Worm (Caenorhabditis elegans) whole organism, young adult: ENCODE measurements around the gene F54B3.1.

Experiments used
- B0336.3 ChIP-seq: fragments of 200-800 bp; sonication (Bioruptor generic); IDR thresholded peaks from 2 replicates; pipeline ENCODE4 v1.3.6; 2022; ENCODE audit warnings: missing genetic modification characterization, missing compliant biosample characterization
- D2030.7 ChIP-seq: fragments of 200-800 bp; sonication (Bioruptor generic); IDR thresholded peaks from 2 replicates; pipeline ENCODE4 v1.3.6; 2022; ENCODE audit warnings: missing genetic modification reagents, missing genetic modification characterization, missing compliant biosample characterization
- F22D6.2 ChIP-seq: sonication (generic microtip); optimal IDR thresholded peaks from 2 replicates; lab custom pipeline; 2016; ENCODE audit warnings: mild to moderate bottlenecking, missing genetic modification characterization, missing compliant biosample characterization
- F39B2.1 ChIP-seq: fragments of 200-800 bp; sonication (Bioruptor generic); IDR thresholded peaks from 2 replicates; pipeline ENCODE4 v1.3.6; 2022; ENCODE audit warnings: missing genetic modification reagents, missing genetic modification characterization, missing compliant biosample characterization
- F52B5.7 ChIP-seq: sonication (generic microtip); optimal IDR thresholded peaks from 2 replicates; lab custom pipeline; 2016; ENCODE audit warnings: mild to moderate bottlenecking, missing genetic modification characterization, missing compliant biosample characterization
- Y53F4B.3 ChIP-seq: fragments of 200-800 bp; sonication (Bioruptor generic); IDR thresholded peaks from 2 replicates; pipeline ENCODE4 v1.3.6; 2022; ENCODE audit warnings: missing genetic modification reagents, missing genetic modification characterization, missing compliant biosample characterization
- Y53G8AR.9 ChIP-seq: fragments of 200-800 bp; sonication (Bioruptor generic); conservative IDR thresholded peaks from 2 replicates; pipeline ENCODE4 v1.3.6; 2022; ENCODE audit warnings: missing genetic modification reagents, missing genetic modification characterization, missing compliant biosample characterization
- aptf-2 ChIP-seq: fragments of 200-800 bp; sonication (Bioruptor generic); conservative IDR thresholded peaks from 2 replicates; pipeline ENCODE4 v1.3.6; 2022; ENCODE audit warnings: missing genetic modification reagents, missing genetic modification characterization, missing compliant biosample characterization
- athp-1 ChIP-seq: sonication (generic microtip); optimal IDR thresholded peaks from 2 replicates; lab custom pipeline; 2017; ENCODE audit warnings: mild to moderate bottlenecking, missing genetic modification characterization, missing compliant biosample characterization
- attf-6 ChIP-seq: fragments of 200-800 bp; sonication (Bioruptor generic); IDR thresholded peaks from 2 replicates; pipeline ENCODE4 v1.3.6; 2022; ENCODE audit warnings: missing genetic modification reagents, missing genetic modification characterization, missing compliant biosample characterization
- bed-2 ChIP-seq: fragments of 200-800 bp; sonication (Bioruptor generic); IDR thresholded peaks from 2 replicates; pipeline ENCODE4 v1.3.6; 2022; ENCODE audit warnings: missing genetic modification reagents, missing genetic modification characterization, missing compliant biosample characterization
- ceh-79 ChIP-seq: sonication (generic microtip); optimal IDR thresholded peaks from 2 replicates; lab custom pipeline; 2017; ENCODE audit warnings: mild to moderate bottlenecking, missing genetic modification characterization, missing compliant biosample characterization
- ceh-91 ChIP-seq: fragments of 200-800 bp; sonication (Bioruptor generic); IDR thresholded peaks from 2 replicates; pipeline ENCODE4 v1.3.6; 2022; ENCODE audit warnings: missing genetic modification reagents, missing genetic modification characterization, missing compliant biosample characterization
- dpff-1 ChIP-seq: sonication (generic microtip); optimal IDR thresholded peaks from 2 replicates; lab custom pipeline; 2017; ENCODE audit warnings: mild to moderate bottlenecking, missing genetic modification characterization, missing compliant biosample characterization
- egl-44 ChIP-seq: fragments of 200-800 bp; sonication (Bioruptor generic); IDR thresholded peaks from 2 replicates; pipeline ENCODE4 v1.3.6; 2022; ENCODE audit warnings: missing genetic modification reagents, missing genetic modification characterization, missing compliant biosample characterization
- egrh-3 ChIP-seq: fragments of 200-800 bp; sonication (Bioruptor generic); IDR thresholded peaks from 2 replicates; pipeline ENCODE4 v1.3.6; 2022; ENCODE audit warnings: missing genetic modification reagents, missing genetic modification characterization, missing compliant biosample characterization
- fkh-3 ChIP-seq: sonication (generic microtip); optimal IDR thresholded peaks from 2 replicates; lab custom pipeline; 2016; ENCODE audit warnings: mild to moderate bottlenecking, missing genetic modification characterization, missing compliant biosample characterization
- him-1 ChIP-seq: sonication (generic microtip); optimal IDR thresholded peaks from 2 replicates; lab custom pipeline; 2016; ENCODE audit warnings: missing genotype, missing genetic modification reagents, missing genetic modification characterization, missing compliant biosample characterization
- hmg-20 ChIP-seq: fragments of 200-800 bp; sonication (Bioruptor generic); IDR thresholded peaks from 2 replicates; pipeline ENCODE4 v1.3.6; 2022; ENCODE audit warnings: missing genetic modification reagents, missing genetic modification characterization, missing compliant biosample characterization
- let-526 ChIP-seq: fragments of 200-800 bp; sonication (Bioruptor generic); IDR thresholded peaks from 2 replicates; pipeline ENCODE4 v1.3.6; 2022; ENCODE audit warnings: missing genetic modification reagents, missing genetic modification characterization, missing compliant biosample characterization
- let-607 ChIP-seq, 2 experiments: fragments of 200-800 bp in 1 of 2; sonication (Bioruptor generic) in 1 of 2; sonication (generic microtip) in 1 of 2; optimal IDR thresholded peaks; 2 replicates each; lab custom pipeline; 2016 to 2018; ENCODE audit warnings: mild to moderate bottlenecking in 2 of 2, missing compliant biosample characterization in 2 of 2, missing genetic modification characterization in 2 of 2, moderate library complexity in 2 of 2, missing genotype in 1 of 2
- lin-26 ChIP-seq: fragments of 200-800 bp; sonication (Bioruptor generic); IDR thresholded peaks from 2 replicates; pipeline ENCODE4 v1.3.6; 2022; ENCODE audit warnings: missing genetic modification reagents, missing genetic modification characterization, missing compliant biosample characterization
- lir-1 ChIP-seq: fragments of 200-800 bp; sonication (Bioruptor generic); conservative IDR thresholded peaks from 2 replicates; pipeline ENCODE4 v1.3.6; 2022; ENCODE audit warnings: missing genetic modification reagents, missing genetic modification characterization, missing compliant biosample characterization
- lsl-1 ChIP-seq: fragments of 200-800 bp; sonication (Bioruptor generic); optimal IDR thresholded peaks from 2 replicates; lab custom pipeline; 2018; ENCODE audit warnings: mild to moderate bottlenecking, missing genetic modification characterization, moderate library complexity, missing compliant biosample characterization
- lsy-27 ChIP-seq: sonication (generic microtip); optimal IDR thresholded peaks from 2 replicates; lab custom pipeline; 2017; ENCODE audit warnings: missing genetic modification characterization, mild to moderate bottlenecking, missing compliant biosample characterization, antibody characterized with exemption, missing genotype, borderline replicate concordance; ENCODE audit not compliant: insufficient read depth
- madf-6 ChIP-seq: fragments of 200-800 bp; sonication (Bioruptor generic); IDR thresholded peaks from 2 replicates; pipeline ENCODE4 v1.3.6; 2022; ENCODE audit warnings: missing genetic modification reagents, missing genetic modification characterization, missing compliant biosample characterization
- mcd-1 ChIP-seq: fragments of 200-800 bp; sonication (Bioruptor generic); IDR thresholded peaks from 2 replicates; pipeline ENCODE4 v1.3.6; 2022; ENCODE audit warnings: missing genetic modification reagents, missing genetic modification characterization, missing compliant biosample characterization
- mel-28 ChIP-seq: sonication (generic microtip); optimal IDR thresholded peaks from 2 replicates; lab custom pipeline; 2016; ENCODE audit warnings: borderline replicate concordance, mild to moderate bottlenecking, missing genetic modification characterization, missing compliant biosample characterization
- nfya-2 ChIP-seq: fragments of 200-800 bp; sonication (Bioruptor generic); IDR thresholded peaks from 2 replicates; pipeline ENCODE4 v1.3.6; 2022; ENCODE audit warnings: missing genetic modification reagents, missing genetic modification characterization, missing compliant biosample characterization
- nhr-27 ChIP-seq: fragments of 200-800 bp; sonication (Bioruptor generic); optimal IDR thresholded peaks from 2 replicates; lab custom pipeline; 2018; ENCODE audit warnings: mild to moderate bottlenecking, missing genetic modification characterization, moderate library complexity, missing compliant biosample characterization
- pha-4 ChIP-seq: fragments of 150-350 bp; sonication (generic microtip); optimal IDR thresholded peaks from 2 replicates; lab custom pipeline; 2014; ENCODE audit warnings: missing biosample characterization, missing genetic modification reagents, missing genetic modification characterization
- rec-8 ChIP-seq, 2 experiments: sonication (generic microtip); optimal IDR thresholded peaks; 2 replicates each; lab custom pipeline; 2016; ENCODE audit warnings: mild to moderate bottlenecking in 2 of 2, missing genetic modification characterization in 2 of 2, missing genetic modification reagents in 2 of 2, missing genotype in 2 of 2, missing biosample characterization in 1 of 2, missing compliant biosample characterization in 1 of 2, moderate library complexity in 1 of 2
- rpc-1 ChIP-seq, 2 experiments: fragments of 150-350 bp in 1 of 2; sonication (generic microtip) in 1 of 2; optimal IDR thresholded peaks; 2 replicates each; lab custom pipeline; 2014 to 2018; ENCODE audit warnings: missing biosample characterization in 1 of 2, missing genetic modification characterization in 1 of 2, missing genetic modification reagents in 1 of 2, missing genotype in 1 of 2
- snpc-4 ChIP-seq, 5 experiments: fragments of 150-350 bp in 1 of 5; sonication (generic microtip) in 4 of 5; optimal IDR thresholded peaks; 2 replicates each; lab custom pipeline; 2014 to 2018; ENCODE audit warnings: missing genetic modification characterization in 5 of 5, missing biosample characterization in 3 of 5, antibody characterized with exemption in 2 of 5, mild to moderate bottlenecking in 2 of 5, missing compliant biosample characterization in 2 of 5, missing genotype in 2 of 5, moderate library complexity in 2 of 5, missing genetic modification reagents in 1 of 5
- tlf-1 ChIP-seq: fragments of 200-800 bp; sonication (Bioruptor generic); optimal IDR thresholded peaks from 2 replicates; lab custom pipeline; 2018; ENCODE audit warnings: mild to moderate bottlenecking, missing genetic modification characterization, missing compliant biosample characterization
- ztf-18 ChIP-seq: sonication (generic microtip); optimal IDR thresholded peaks from 2 replicates; lab custom pipeline; 2016; ENCODE audit warnings: missing genotype, mild to moderate bottlenecking, missing genetic modification characterization, missing compliant biosample characterization

F54B3.1 gene

ce11 chrII:10271093-10271492, 20.0 kb downstream of the F54B3.1 start, which contains the start of gene F54B3.4:
TSS of gene F54B3.4 (minus strand) at chrII:10271193.
- TF ChIP-seq hmg-20 = no peak
- TF ChIP-seq F52B5.7 (tag; lab: Kevin White, UChicago) = no peak
- no peak for TF ChIP-seq Y53G8AR.9 (GFP tag; lab: Robert Waterston, UW)
- no peak for TF ChIP-seq F39B2.1 (GFP tag; lab: Robert Waterston, UW)

DNA sequence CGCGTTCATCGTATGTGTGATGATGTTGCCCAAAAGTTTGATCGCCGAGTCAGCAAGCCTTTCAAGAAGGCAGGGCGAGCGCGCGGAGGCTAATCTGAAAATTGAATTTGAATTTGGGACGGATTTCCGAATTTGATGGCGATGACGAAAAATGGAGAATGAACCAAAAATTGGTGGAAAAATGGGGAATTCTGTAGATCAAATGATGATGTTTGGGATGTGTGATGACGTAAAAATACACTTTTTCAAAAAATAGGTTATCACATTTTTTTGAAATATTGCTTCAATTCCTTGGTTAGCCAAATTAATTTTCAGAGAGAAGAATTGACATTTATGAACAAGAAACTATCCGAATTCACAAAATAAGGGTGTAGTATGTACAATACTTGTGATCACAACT, 28.5 kb downstream of the F54B3.1 start, which contains the start of gene ZK971.1:
TSS of gene ZK971.1 (minus strand) at position 101 of the 400 bp plus-strand sequence.
- TF ChIP-seq lin-26 (GFP tag; lab: Robert Waterston, UW) (no peak), rec-8 (tag; optimal IDR thresholded peaks at IDR 0.05; lab: Kevin White, UChicago) (no peak), B0336.3 (no peak), tlf-1 (GFP tag; lab: Kevin White, UChicago) (no peak), lir-1 (GFP tag; lab: Robert Waterston, UW) (no peak), D2030.7 (GFP tag; lab: Robert Waterston, UW) (no peak), ztf-18 (tag; lab: Kevin White, UChicago) (no peak), fkh-3 (tag; lab: Kevin White, UChicago) (no peak)

DNA sequence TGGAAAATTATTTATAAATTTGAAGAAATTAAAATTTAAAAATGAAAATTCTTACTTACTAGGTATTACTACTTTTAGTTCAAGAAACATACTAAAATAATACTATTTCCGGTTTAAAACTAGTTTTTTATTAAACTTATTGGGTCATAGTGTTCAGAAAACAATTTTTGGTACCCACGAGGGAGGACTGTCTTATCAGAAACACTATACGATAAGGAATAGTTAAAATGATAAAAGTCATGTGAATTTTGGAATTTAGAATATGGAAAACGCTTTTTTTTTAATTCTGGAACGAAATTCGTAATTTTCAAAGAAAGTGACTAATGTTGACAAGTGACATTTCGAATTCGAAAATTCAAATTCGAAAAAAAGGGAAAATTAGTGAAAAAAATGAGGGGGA, 30.6 kb downstream of the F54B3.1 start:
- TF ChIP-seq lsy-27 (no peak), mcd-1 (GFP tag; lab: Robert Waterston, UW) (no peak), athp-1 (tag; lab: Kevin White, UChicago) (no peak), madf-6 (GFP tag; lab: Robert Waterston, UW) (no peak), Y53F4B.3 (GFP tag; lab: Robert Waterston, UW) (no peak), egrh-3 (GFP tag; lab: Robert Waterston, UW) (no peak), egl-44 (GFP tag; lab: Robert Waterston, UW) (no peak), dpff-1 (tag; lab: Kevin White, UChicago) (no peak), mel-28 (tag; lab: Kevin White, UChicago) (no peak), lir-1 (GFP tag; lab: Robert Waterston, UW) (no peak), pha-4 (tag; lab: Kevin White, UChicago) (no peak)

DNA sequence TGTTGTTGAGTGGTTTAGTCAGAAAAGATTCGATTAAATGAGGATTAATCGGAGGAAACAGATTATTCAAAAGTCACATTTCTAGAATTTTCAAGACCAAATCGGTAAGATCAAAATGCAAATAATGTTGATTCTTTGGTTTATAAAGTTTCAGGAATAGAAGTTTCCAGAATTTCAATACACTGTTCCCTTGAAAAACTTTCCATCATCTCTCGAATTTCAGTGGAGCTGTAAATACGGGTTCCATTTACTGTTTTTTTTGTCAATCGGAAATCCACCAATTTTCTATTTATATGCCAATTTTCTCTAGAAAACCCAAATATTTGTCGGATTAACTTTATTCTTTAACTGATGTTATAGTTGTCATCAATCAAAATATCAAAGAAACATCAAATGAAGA, 32.1 kb downstream of the F54B3.1 start:
- TF ChIP-seq F22D6.2 (tag; lab: Kevin White, UChicago) (no peak), Y53G8AR.9 (GFP tag; lab: Robert Waterston, UW) (no peak), bed-2 (GFP tag; lab: Robert Waterston, UW) (no peak), rpc-1 (optimal IDR thresholded peaks at IDR 0.05; lab: Kevin White, UChicago) (no peak), rpc-1 (tag; optimal IDR thresholded peaks at IDR 0.05; lab: Kevin White, UChicago) (no peak)
- TF ChIP-seq, all 124 proteins: peak for 0

ce11 chrII:10284991-10285390, 33.9 kb downstream of the F54B3.1 start:
- TF ChIP-seq mel-28 (tag; lab: Kevin White, UChicago) = no peak
- TF ChIP-seq ceh-79 (tag; lab: Kevin White, UChicago) = no peak
- no peak for TF ChIP-seq ceh-91
- no peak for TF ChIP-seq nfya-2
- no peak for TF ChIP-seq let-526 (GFP tag; lab: Robert Waterston, UW)
- TF ChIP-seq attf-6 (GFP tag; lab: Robert Waterston, UW) = no peak
- TF ChIP-seq snpc-4 (GFP tag; optimal IDR thresholded peaks at IDR 0.05; lab: Kevin White, UChicago) = no peak
- no peak for TF ChIP-seq snpc-4 (tag; optimal IDR thresholded peaks at IDR 0.05; lab: Kevin White, UChicago)
- TF ChIP-seq aptf-2 = no peak
- TF ChIP-seq let-607 (tag; optimal IDR thresholded peaks at IDR 0.05; lab: Kevin White, UChicago) = no peak
- TF ChIP-seq nhr-27 (tag; lab: Kevin White, UChicago) = no peak
- TF ChIP-seq bed-2 (GFP tag; lab: Robert Waterston, UW) = no peak
- no peak for TF ChIP-seq egrh-3 (GFP tag; lab: Robert Waterston, UW)
- no peak for TF ChIP-seq him-1 (tag; lab: Kevin White, UChicago)
- TF ChIP-seq lsl-1 (GFP tag; lab: Kevin White, UChicago) = no peak
